Fruit fly (Drosophila melanogaster) whole organism: ENCODE results near the gene caz.

Experiments
- CG8478 ChIP-seq: fragments of >200 bp; optimal IDR thresholded peaks from 2 replicates; lab custom pipeline; 2018; ENCODE audit warnings: inconsistent platforms
- Dll ChIP-seq: fragments of >200 bp; optimal IDR thresholded peaks from 2 replicates; lab custom pipeline; 2017
- EcR ChIP-seq, 2 experiments: fragments of >200 bp; optimal IDR thresholded peaks; 2 replicates each; lab custom pipeline; 2017; ENCODE audit warnings: missing biosample characterization in 2 of 2, missing genetic modification characterization in 2 of 2, missing genetic modification reagents in 2 of 2
- pan ChIP-seq: fragments of >200 bp; optimal IDR thresholded peaks from 2 replicates; lab custom pipeline; 2017
- psq ChIP-seq: fragments of >200 bp; optimal IDR thresholded peaks from 2 replicates; lab custom pipeline; 2017
- usp ChIP-seq: fragments of >200 bp; optimal IDR thresholded peaks from 2 replicates; lab custom pipeline; 2017; ENCODE audit warnings: missing biosample characterization, missing genetic modification characterization, mixed read lengths

Gene caz

DNA sequence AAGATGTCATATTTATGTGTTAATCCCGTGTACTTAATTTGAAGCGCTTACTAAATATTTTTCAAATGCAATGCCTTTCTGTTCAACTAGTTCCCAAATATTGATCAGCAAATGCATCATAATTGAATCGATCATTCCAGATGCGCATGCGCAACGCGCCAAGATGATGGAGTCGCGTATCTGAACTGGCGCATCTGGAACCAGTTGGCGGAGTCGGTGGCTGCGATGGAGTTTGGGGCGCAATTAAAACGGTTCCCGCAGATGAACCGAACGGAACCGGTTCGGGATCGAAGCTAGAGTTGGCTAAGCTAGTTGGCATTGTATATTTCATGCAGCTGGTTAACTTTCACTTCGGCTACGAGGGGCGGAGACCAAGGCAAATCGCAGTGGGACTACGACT lies 36.9 kb downstream of the caz start, which contains the start of gene CalpC:
TSS of gene CalpC (plus strand) at position 292 of the 400 bp plus-strand sequence.
- no peak for TF ChIP-seq Dll (lab: Kevin White, UChicago)
- no peak for TF ChIP-seq CG8478 (lab: Kevin White, UChicago)
- TF ChIP-seq pan (lab: Kevin White, UChicago): no peak
- TF ChIP-seq usp: no peak

dm6 chrX:16330659-16331058 lies 42.0 kb downstream of the caz start, which contains the start of gene CG9919:
CG9919 (minus strand) TSS chrX:16330759.
- TF ChIP-seq Dll (lab: Kevin White, UChicago): no peak
- TF ChIP-seq psq (lab: Kevin White, UChicago): no peak
- TF ChIP-seq CG8478 (lab: Kevin White, UChicago): no peak

DNA sequence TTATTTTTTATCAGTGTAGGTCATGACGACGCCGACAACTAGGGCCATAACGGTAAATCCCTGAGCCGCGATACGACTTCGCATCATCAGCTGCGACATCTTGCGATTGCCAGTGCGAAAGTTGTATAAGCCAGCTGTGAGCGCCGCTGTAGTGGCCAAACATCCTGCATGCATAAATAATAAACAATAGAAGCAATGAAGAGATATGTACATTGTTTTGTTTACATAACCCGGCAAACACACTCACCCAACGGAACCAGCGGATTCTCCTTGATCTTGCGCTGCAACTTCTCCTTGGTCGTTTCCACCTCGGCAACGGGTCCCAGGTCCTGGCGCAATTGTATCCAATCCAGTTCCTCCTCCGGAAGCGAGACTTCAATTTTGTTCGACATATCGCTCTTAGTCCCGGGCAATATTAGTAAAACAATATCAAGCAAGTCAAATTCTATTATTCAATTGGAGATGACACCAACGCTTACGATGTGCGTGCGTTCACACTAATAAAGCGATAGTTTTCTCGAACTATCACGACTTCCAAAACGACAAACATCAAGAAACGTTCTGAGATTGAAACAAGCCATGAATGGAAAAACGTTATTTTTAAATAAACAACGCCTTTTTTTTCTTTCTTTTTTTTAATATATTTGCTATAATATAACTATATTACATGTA lies 43.1 kb downstream of the caz start:
- TF ChIP-seq usp: no peak
- no peak for TF ChIP-seq CG8478 (lab: Kevin White, UChicago)
- TF ChIP-seq psq (lab: Kevin White, UChicago): no peak
- no peak for TF ChIP-seq EcR (GFP tag; optimal IDR thresholded peaks at IDR 0.05; lab: Kevin White, UChicago)
- TF ChIP-seq pan (lab: Kevin White, UChicago): no peak
- TF ChIP-seq Dll (lab: Kevin White, UChicago): no peak

- no peak for TF ChIP-seq usp
- TF ChIP-seq Dll (lab: Kevin White, UChicago): no peak
- TF ChIP-seq psq (lab: Kevin White, UChicago): no peak
- TF ChIP-seq pan (lab: Kevin White, UChicago): no peak
- no peak for TF ChIP-seq EcR (GFP tag; optimal IDR thresholded peaks at IDR 0.05; lab: Kevin White, UChicago)
- TF ChIP-seq CG8478 (lab: Kevin White, UChicago): no peak
These were observed 44.1 kb downstream of the caz start for dm6 chrX:16332615-16333288.

dm6 chrX:16333434-16334141 lies 45.0 kb downstream of the caz start, which contains the start of the genes CG9921 and Dsp1:
CG9921 (minus strand) TSS chrX:16333600.
Dsp1 (plus strand) TSS chrX:16333612.
- TF ChIP-seq Dll (lab: Kevin White, UChicago) (no peak), EcR (GFP tag; optimal IDR thresholded peaks at IDR 0.05; lab: Kevin White, UChicago) (no peak)

dm6 chrX:16334251-16334860 lies 45.7 kb downstream of the caz start:
- TF ChIP-seq EcR (GFP tag; optimal IDR thresholded peaks at IDR 0.05; lab: Kevin White, UChicago) (no peak), Dll (lab: Kevin White, UChicago) (no peak), pan (lab: Kevin White, UChicago) (no peak), usp (no peak), CG8478 (lab: Kevin White, UChicago) (no peak), psq (lab: Kevin White, UChicago) (no peak)

- TF ChIP-seq EcR (GFP tag; optimal IDR thresholded peaks at IDR 0.05; lab: Kevin White, UChicago) (no peak), usp (no peak), Dll (lab: Kevin White, UChicago) (no peak), CG8478 (lab: Kevin White, UChicago) (no peak), pan (lab: Kevin White, UChicago) (no peak), psq (lab: Kevin White, UChicago) (no peak)
These were observed 46.6 kb downstream of the caz start for dm6 chrX:16335107-16335642.
